Fruit fly (Drosophila melanogaster) whole organism, prepupa: Measurements from ENCODE around the gene ninaB.

Experiments used
- Blimp-1 ChIP-seq: fragments of 200-800 bp; sonication (Bioruptor generic); optimal IDR thresholded peaks from 3 replicates; lab custom pipeline; 2017; ENCODE audit warnings: missing biosample characterization, missing genetic modification characterization, mild to moderate bottlenecking, moderate library complexity, missing genetic modification reagents
- CG15336 ChIP-seq: fragments of 200-800 bp; sonication (Bioruptor generic); IDR thresholded peaks from 2 replicates; pipeline ENCODE4 v1.3.6; 2022; ENCODE audit warnings: missing biosample characterization, missing genetic modification characterization
- CG3032 ChIP-seq: fragments of 200-800 bp; optimal IDR thresholded peaks from 2 replicates; lab custom pipeline; 2019; ENCODE audit warnings: missing biosample characterization, mild to moderate bottlenecking, missing genetic modification characterization, moderate library complexity
- CG6276 ChIP-seq: fragments of 200-800 bp; sonication (Bioruptor generic); optimal IDR thresholded peaks from 2 replicates; lab custom pipeline; 2017; ENCODE audit warnings: missing biosample characterization, mild to moderate bottlenecking, missing genetic modification characterization
- Gug ChIP-seq: fragments of 200-800 bp; sonication (Bioruptor generic); IDR thresholded peaks from 2 replicates; pipeline ENCODE4 v1.3.6; 2022; ENCODE audit warnings: missing biosample characterization, missing genetic modification characterization
- OdsH ChIP-seq: fragments of 200-800 bp; sonication (Bioruptor generic); optimal IDR thresholded peaks from 3 replicates; lab custom pipeline; 2016; ENCODE audit warnings: missing biosample characterization, missing genetic modification characterization
- Sox15 ChIP-seq: fragments of 200-800 bp; sonication (Bioruptor generic); optimal IDR thresholded peaks from 3 replicates; lab custom pipeline; 2016; ENCODE audit warnings: missing biosample characterization, missing genetic modification characterization
- achi ChIP-seq: fragments of 200-800 bp; sonication (Bioruptor generic); optimal IDR thresholded peaks from 3 replicates; lab custom pipeline; 2016; ENCODE audit warnings: missing biosample characterization, missing genetic modification characterization
- dac ChIP-seq: fragments of 200-800 bp; sonication (Bioruptor generic); optimal IDR thresholded peaks from 2 replicates; lab custom pipeline; 2017; ENCODE audit warnings: missing biosample characterization, mild to moderate bottlenecking, missing genetic modification characterization
- fd85E ChIP-seq: fragments of 200-800 bp; sonication (Bioruptor generic); optimal IDR thresholded peaks from 3 replicates; lab custom pipeline; 2016; ENCODE audit warnings: missing biosample characterization, missing genetic modification characterization
- fkh ChIP-seq: fragments of 200-800 bp; sonication (Bioruptor generic); optimal IDR thresholded peaks from 3 replicates; lab custom pipeline; 2017; ENCODE audit warnings: missing biosample characterization, mild to moderate bottlenecking, missing genetic modification characterization, moderate library complexity
- lz ChIP-seq: fragments of 200-800 bp; sonication (Bioruptor generic); optimal IDR thresholded peaks from 3 replicates; lab custom pipeline; 2016; ENCODE audit warnings: missing biosample characterization, missing genetic modification characterization
- svp ChIP-seq: fragments of 200-800 bp; sonication (Bioruptor generic); peaks from one replicate; lab custom pipeline; 2016; ENCODE audit warnings: missing biosample characterization, missing genetic modification characterization

dm6 chr3R:13659865-13660738, 40.3 kb upstream of the ninaB start, which contains the start of gene Hrb87F:
- no peak for TF ChIP-seq Blimp-1 (GFP tag; lab: Kevin White, UChicago)
- no peak for TF ChIP-seq achi
- TF ChIP-seq dac (GFP tag; lab: Kevin White, UChicago): no peak
- TF ChIP-seq CG3032 (tag; lab: Kevin White, UChicago): no peak
- no peak for TF ChIP-seq svp
- no peak for TF ChIP-seq fd85E
- TF ChIP-seq Sox15 (GFP tag; lab: Kevin White, UChicago): no peak
- TF ChIP-seq lz: peak; percentile 10
- no peak for TF ChIP-seq CG15336 (GFP tag; lab: Robert Waterston, UW)
- TF ChIP-seq OdsH (GFP tag; lab: Kevin White, UChicago): no peak
- no peak for TF ChIP-seq CG6276 (GFP tag; lab: Kevin White, UChicago)
- TF ChIP-seq fkh (GFP tag; lab: Kevin White, UChicago): no peak
- no peak for TF ChIP-seq Gug (GFP tag; lab: Robert Waterston, UW)
